Fruit fly (Drosophila melanogaster) whole organism, pupa: Measurements from ENCODE around the gene CG42752.

Experiments
- CG14655 ChIP-seq: fragments of 200-800 bp; sonication (Bioruptor generic); optimal IDR thresholded peaks from 3 replicates; lab custom pipeline; 2017; ENCODE audit warnings: mild to moderate bottlenecking, missing biosample characterization, missing genetic modification reagents, missing genetic modification characterization
- CG15710 ChIP-seq: fragments of 200-800 bp; sonication (Bioruptor generic); optimal IDR thresholded peaks from 2 replicates; lab custom pipeline; 2018; ENCODE audit warnings: missing biosample characterization, mild to moderate bottlenecking, missing genetic modification characterization, moderate library complexity
- CG17806 ChIP-seq: fragments of 200-800 bp; sonication (Bioruptor generic); optimal IDR thresholded peaks from 2 replicates; lab custom pipeline; 2018; ENCODE audit warnings: missing biosample characterization, mild to moderate bottlenecking, missing genetic modification characterization, moderate library complexity
- CG9948 ChIP-seq: fragments of 200-800 bp; sonication (Bioruptor generic); optimal IDR thresholded peaks from 2 replicates; lab custom pipeline; 2018; ENCODE audit warnings: missing biosample characterization, mild to moderate bottlenecking, missing genetic modification characterization, moderate library complexity
- D1 ChIP-seq: fragments of 200-800 bp; sonication (Bioruptor generic); optimal IDR thresholded peaks from 2 replicates; lab custom pipeline; 2018; ENCODE audit warnings: missing biosample characterization, mild to moderate bottlenecking, missing genetic modification characterization, moderate library complexity
- gl ChIP-seq: fragments of 200-800 bp; sonication (Bioruptor generic); optimal IDR thresholded peaks from 2 replicates; lab custom pipeline; 2018; ENCODE audit warnings: missing biosample characterization, mild to moderate bottlenecking, missing genetic modification characterization
- rn ChIP-seq: fragments of 200-800 bp; sonication (Bioruptor generic); IDR thresholded peaks from 2 replicates; pipeline ENCODE4 v1.3.6; 2022; ENCODE audit warnings: missing biosample characterization, missing genetic modification characterization

DNA sequence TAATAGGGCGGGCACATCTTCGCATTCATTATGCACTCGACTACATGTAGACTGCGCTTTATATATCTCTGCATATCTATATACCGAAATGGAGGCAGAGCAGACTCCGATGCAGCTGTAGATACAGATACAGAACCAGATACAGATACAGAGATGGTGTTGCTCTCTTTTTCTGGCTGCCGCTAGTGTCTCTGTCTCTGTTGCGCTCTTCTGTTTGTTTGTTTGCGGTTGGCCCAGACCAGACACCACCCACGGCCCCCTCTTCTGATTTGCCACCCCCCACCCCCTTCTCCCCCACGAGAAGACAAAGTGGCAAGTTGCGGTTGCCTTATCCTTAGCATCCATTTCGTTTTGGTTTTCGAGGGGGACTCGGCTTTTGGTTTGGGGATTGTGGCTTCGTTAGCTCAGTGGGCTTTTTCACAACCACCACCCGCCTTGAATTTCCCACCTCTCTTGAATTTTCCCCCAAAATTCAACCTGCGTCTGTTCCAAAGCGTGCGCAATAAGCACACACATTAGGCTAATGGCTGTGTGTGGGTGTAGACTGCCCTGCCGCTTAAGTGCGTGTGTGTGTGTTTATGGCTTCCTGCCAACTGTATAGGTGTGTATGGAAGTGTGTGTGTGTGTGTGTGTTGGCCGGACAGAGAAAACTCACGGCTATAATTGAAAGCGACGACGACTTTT is 43.6 kb upstream of the CG42752 start:
- TF ChIP-seq CG9948, result no peak
- TF ChIP-seq D1 (tag; lab: Kevin White, UChicago), result no peak
- TF ChIP-seq CG15710 (tag; lab: Kevin White, UChicago), result no peak
- no peak for TF ChIP-seq gl
- TF ChIP-seq CG17806, result no peak
- no peak for TF ChIP-seq CG14655
- no peak for TF ChIP-seq rn (GFP tag; lab: Robert Waterston, UW)
